Worm (Caenorhabditis elegans) whole organism, L4 larva: ENCODE data around the gene clec-245.
A peak's percentile ranks its signal among the peaks of the same experiment; 100 is the strongest.

Experiments used
- F10B5.3 ChIP-seq: sonication (generic microtip); optimal IDR thresholded peaks from 2 replicates; lab custom pipeline; 2016; ENCODE audit warnings: mild to moderate bottlenecking, missing genetic modification characterization, missing compliant biosample characterization
- T20F7.1 ChIP-seq: fragments of 200-800 bp; sonication (Bioruptor generic); optimal IDR thresholded peaks from 2 replicates; lab custom pipeline; 2018; ENCODE audit warnings: mild to moderate bottlenecking, missing genetic modification characterization, missing compliant biosample characterization
- T26A8.4 ChIP-seq: fragments of 200-800 bp; sonication (Bioruptor generic); IDR thresholded peaks from 2 replicates; pipeline ENCODE4 v1.3.6; 2022; ENCODE audit warnings: missing genetic modification characterization, missing compliant biosample characterization
- Y105C5A.15 ChIP-seq: fragments of 200-800 bp; sonication (Bioruptor generic); IDR thresholded peaks from 2 replicates; pipeline ENCODE4 v1.3.6; 2022; ENCODE audit warnings: missing genetic modification characterization, missing compliant biosample characterization
- Y5F2A.4 ChIP-seq: fragments of 200-800 bp; sonication (Bioruptor generic); optimal IDR thresholded peaks from 2 replicates; lab custom pipeline; 2018; ENCODE audit warnings: mild to moderate bottlenecking, missing genetic modification characterization, missing compliant biosample characterization
- ama-1 ChIP-seq: fragments of 150-350 bp; optimal IDR thresholded peaks from 2 replicates; lab custom pipeline; 2014; ENCODE audit warnings: inconsistent platforms, mixed read lengths
- ceh-28 ChIP-seq: fragments of 150-350 bp; optimal IDR thresholded peaks from 2 replicates; lab custom pipeline; 2014; ENCODE audit warnings: missing biosample characterization, missing genetic modification reagents, missing genetic modification characterization
- cey-2 ChIP-seq: sonication (generic microtip); optimal IDR thresholded peaks from 3 replicates; lab custom pipeline; 2017; ENCODE audit warnings: missing genetic modification characterization, mild to moderate bottlenecking, missing compliant biosample characterization, antibody characterized with exemption, borderline replicate concordance; ENCODE audit not compliant: insufficient read depth
- ctbp-1 ChIP-seq: fragments of 200-800 bp; sonication (Bioruptor generic); IDR thresholded peaks from 2 replicates; pipeline ENCODE4 v1.3.6; 2022; ENCODE audit warnings: missing genetic modification reagents, missing genetic modification characterization, missing compliant biosample characterization
- daf-16 ChIP-seq, 3 experiments: sonication (generic microtip); optimal IDR thresholded peaks; 2 replicates each; lab custom pipeline; 2016 to 2017; ENCODE audit warnings: missing genetic modification characterization in 3 of 3, missing genetic modification reagents in 3 of 3, mild to moderate bottlenecking in 2 of 3, missing compliant biosample characterization in 2 of 3, missing biosample characterization in 1 of 3, moderate library complexity in 1 of 3
- daf-19 ChIP-seq: fragments of 200-800 bp; sonication (Bioruptor generic); conservative IDR thresholded peaks from 2 replicates; pipeline ENCODE4 v1.3.6; 2022; ENCODE audit warnings: missing genetic modification characterization, missing compliant biosample characterization
- dpl-1 ChIP-seq: fragments of 150-350 bp; optimal IDR thresholded peaks from 2 replicates; lab custom pipeline; 2014; ENCODE audit warnings: missing biosample characterization, missing genetic modification reagents, missing genetic modification characterization
- dve-1 ChIP-seq: sonication (generic microtip); optimal IDR thresholded peaks from 2 replicates; lab custom pipeline; 2017; ENCODE audit warnings: antibody characterized with exemption, mild to moderate bottlenecking, missing genetic modification characterization, missing compliant biosample characterization; ENCODE audit not compliant: insufficient read depth
- egl-27 ChIP-seq: sonication (generic microtip); optimal IDR thresholded peaks from 3 replicates; lab custom pipeline; 2017; ENCODE audit warnings: missing biosample characterization, missing genetic modification reagents, missing genetic modification characterization
- fkh-10 ChIP-seq: fragments of 150-350 bp; optimal IDR thresholded peaks from 2 replicates; lab custom pipeline; 2014; ENCODE audit warnings: missing biosample characterization, missing genetic modification reagents, missing genetic modification characterization
- hif-1 ChIP-seq, 2 experiments: sonication (generic microtip); optimal IDR thresholded peaks; 2 replicates each; lab custom pipeline; 2016 to 2017; ENCODE audit warnings: missing compliant biosample characterization in 2 of 2, missing genetic modification characterization in 2 of 2, missing genetic modification reagents in 2 of 2, missing genotype in 2 of 2, mild to moderate bottlenecking in 1 of 2
- lin-29 ChIP-seq: fragments of 200-800 bp; sonication (Bioruptor generic); IDR thresholded peaks from 2 replicates; pipeline ENCODE4 v1.3.6; 2022; ENCODE audit warnings: missing genetic modification reagents, missing genetic modification characterization, missing compliant biosample characterization
- madf-5 ChIP-seq, 2 experiments: fragments of 200-800 bp; sonication (Bioruptor generic); IDR thresholded peaks; 2 replicates each; pipeline ENCODE4 v1.3.6; 2022; ENCODE audit warnings: missing compliant biosample characterization in 2 of 2, missing genetic modification characterization in 2 of 2
- nhr-28 ChIP-seq: fragments of 150-350 bp; optimal IDR thresholded peaks from 2 replicates; lab custom pipeline; 2014; ENCODE audit warnings: missing biosample characterization, missing genetic modification characterization
- nhr-77 ChIP-seq: fragments of 150-350 bp; optimal IDR thresholded peaks from 2 replicates; lab custom pipeline; 2014; ENCODE audit warnings: missing biosample characterization, missing genetic modification characterization
- pha-4 ChIP-seq, 2 experiments: fragments of 150-350 bp in 1 of 2; fragments of 200-800 bp in 1 of 2; sonication (Bioruptor generic) in 1 of 2; IDR thresholded peaks in 1 of 2; optimal IDR thresholded peaks in 1 of 2; 2 replicates each; pipeline versions ENCODE4 v1.3.6 to Lab custom; 2014 to 2022; ENCODE audit warnings: missing genetic modification characterization in 2 of 2, missing genetic modification reagents in 2 of 2, missing biosample characterization in 1 of 2, missing compliant biosample characterization in 1 of 2
- php-3 ChIP-seq: fragments of 200-800 bp; sonication (Bioruptor generic); IDR thresholded peaks from 2 replicates; pipeline ENCODE4 v1.3.6; 2022; ENCODE audit warnings: missing genetic modification reagents, missing genetic modification characterization, missing compliant biosample characterization
- pqm-1 ChIP-seq: sonication (generic microtip); optimal IDR thresholded peaks from 2 replicates; lab custom pipeline; 2017; ENCODE audit warnings: missing biosample characterization, missing genetic modification characterization
- rbr-2 ChIP-seq: sonication (generic microtip); optimal IDR thresholded peaks from 2 replicates; lab custom pipeline; 2016; ENCODE audit warnings: missing genotype, missing genetic modification characterization, missing compliant biosample characterization
- snpc-4 ChIP-seq: fragments of 150-350 bp; optimal IDR thresholded peaks from 2 replicates; lab custom pipeline; 2014; ENCODE audit warnings: missing biosample characterization, missing genetic modification characterization
- spr-1 ChIP-seq: sonication (generic microtip); optimal IDR thresholded peaks from 2 replicates; lab custom pipeline; 2016; ENCODE audit warnings: mild to moderate bottlenecking, missing genetic modification characterization, missing compliant biosample characterization
- tag-97 ChIP-seq: fragments of 200-800 bp; sonication (Bioruptor generic); IDR thresholded peaks from 2 replicates; pipeline ENCODE4 v1.3.6; 2022; ENCODE audit warnings: missing genetic modification characterization, missing compliant biosample characterization
- tra-1 ChIP-seq: fragments of 200-800 bp; sonication (Bioruptor generic); IDR thresholded peaks from 2 replicates; pipeline ENCODE4 v1.3.6; 2022; ENCODE audit warnings: missing genetic modification reagents, missing genetic modification characterization, missing compliant biosample characterization
- unc-62 ChIP-seq, 3 experiments: fragments of 150-350 bp in 1 of 3; sonication (generic microtip); optimal IDR thresholded peaks in 2 of 3; peaks in 1 of 3; 1 replicate in 1 of 3; 2 replicates in 2 of 3; lab custom pipeline; 2014 to 2017; ENCODE audit warnings: missing biosample characterization in 3 of 3, missing genetic modification characterization in 3 of 3, missing genetic modification reagents in 3 of 3, missing genotype in 1 of 3
- zag-1 ChIP-seq: fragments of 150-350 bp; optimal IDR thresholded peaks from 2 replicates; lab custom pipeline; 2014; ENCODE audit warnings: missing biosample characterization, missing genetic modification characterization
- zip-11 ChIP-seq: fragments of 200-800 bp; sonication (Bioruptor generic); IDR thresholded peaks from 2 replicates; pipeline ENCODE4 v1.3.6; 2022; ENCODE audit warnings: missing genetic modification characterization, missing compliant biosample characterization

Gene clec-245

DNA sequence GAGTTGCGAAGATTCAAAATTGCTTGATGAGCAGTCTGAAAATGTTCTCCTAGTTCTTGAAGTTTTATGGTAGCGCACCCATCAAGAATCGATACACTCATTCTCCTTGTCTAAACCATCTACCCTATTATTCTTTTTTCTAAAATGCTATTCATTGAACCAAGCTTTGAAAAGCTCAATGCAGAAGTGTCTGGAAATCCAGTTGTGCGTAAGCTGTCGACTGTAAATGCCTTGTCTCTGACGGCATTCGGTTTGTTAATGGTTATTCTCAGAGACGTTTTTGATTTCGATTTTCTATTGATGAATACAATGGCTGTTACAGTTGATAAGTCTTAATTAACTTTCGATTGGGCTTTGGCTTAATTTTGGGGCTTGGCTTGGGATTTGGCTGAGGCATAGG lies 25.7 kb downstream of the clec-245 start, which contains the start of gene C14A6.12:
TSS of gene C14A6.12 (minus strand) at position 101 of the 400 bp plus-strand sequence.
- TF ChIP-seq daf-19 (GFP tag; lab: Robert Waterston, UW) (no peak), madf-5 (GFP tag; IDR thresholded peaks at IDR 0.05; lab: Robert Waterston, UW) (no peak), egl-27 (no peak), pha-4 (GFP tag; IDR thresholded peaks at IDR 0.05; lab: Robert Waterston, UW) (no peak), pha-4 (tag; optimal IDR thresholded peaks at IDR 0.05; lab: Kevin White, UChicago) (no peak), T20F7.1 (no peak), tra-1 (GFP tag; lab: Robert Waterston, UW) (no peak), F10B5.3 (no peak), Y5F2A.4 (GFP tag; lab: Kevin White, UChicago) (no peak), hif-1 (tag; optimal IDR thresholded peaks at IDR 0.05; lab: Kevin White, UChicago) (no peak), fkh-10 (no peak), unc-62 (GFP tag; optimal IDR thresholded peaks at IDR 0.05 in 1 of 2; lab: Kevin White, UChicago) (no peak), unc-62 (tag; optimal IDR thresholded peaks at IDR 0.05; lab: Kevin White, UChicago) (no peak), ama-1 (lab: Kevin White, UChicago) (no peak), zip-11 (no peak), zag-1 (no peak)

DNA sequence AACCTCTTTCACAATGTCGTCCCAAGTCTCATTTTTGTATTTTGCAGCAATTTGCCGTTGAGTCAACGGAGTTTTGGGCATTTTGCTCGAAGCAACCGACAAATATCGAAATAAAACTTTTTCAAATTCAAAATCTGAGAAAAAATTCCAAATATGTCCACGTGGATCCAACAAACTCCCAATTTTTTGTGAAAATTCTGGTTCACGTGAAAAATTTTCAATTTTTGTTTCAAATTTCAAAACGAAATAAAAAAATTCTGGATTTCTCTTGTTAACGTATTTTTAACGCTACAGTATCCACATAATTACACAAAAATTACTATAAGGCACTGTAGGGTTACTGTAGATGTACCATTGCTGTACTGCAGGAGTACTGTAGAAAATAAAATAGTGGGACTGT lies 27.0 kb downstream of the clec-245 start, which contains the start of gene C14A6.13:
TSS of gene C14A6.13 (minus strand) at position 101 of the 400 bp plus-strand sequence.
- TF ChIP-seq ctbp-1 (GFP tag; lab: Robert Waterston, UW) (no peak), lin-29 (no peak), Y105C5A.15 (GFP tag; lab: Robert Waterston, UW) (no peak), dpl-1 (GFP tag; lab: Kevin White, UChicago) (no peak), ceh-28 (tag; lab: Kevin White, UChicago) (no peak)
- TF ChIP-seq, all 104 proteins: peak for 0

DNA sequence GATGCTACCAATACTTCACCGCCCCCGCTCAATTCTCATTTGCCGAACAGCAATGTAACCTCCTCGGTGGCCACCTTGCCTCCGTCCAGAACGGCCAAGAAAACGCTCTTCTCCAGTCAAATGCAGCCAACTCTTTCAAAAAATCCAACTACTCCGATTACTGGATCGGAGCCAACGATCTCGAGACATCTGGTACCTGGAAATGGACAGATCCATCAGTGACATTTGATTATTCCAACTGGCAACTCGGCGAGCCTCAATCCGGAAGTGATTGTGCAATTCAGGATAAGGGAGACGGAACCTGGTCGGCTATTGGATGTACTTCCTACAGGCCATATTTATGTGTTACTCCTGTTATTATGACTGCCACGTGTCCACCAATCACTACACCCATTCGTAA lies 30.1 kb downstream of the clec-245 start:
- TF ChIP-seq unc-62 (GFP tag; optimal IDR thresholded peaks at IDR 0.05 in 1 of 2; lab: Kevin White, UChicago) (peak in 1 of 2 experiments; percentile 97), unc-62 (tag; optimal IDR thresholded peaks at IDR 0.05; lab: Kevin White, UChicago) (no peak), tag-97 (no peak), dpl-1 (GFP tag; lab: Kevin White, UChicago) (no peak)

DNA sequence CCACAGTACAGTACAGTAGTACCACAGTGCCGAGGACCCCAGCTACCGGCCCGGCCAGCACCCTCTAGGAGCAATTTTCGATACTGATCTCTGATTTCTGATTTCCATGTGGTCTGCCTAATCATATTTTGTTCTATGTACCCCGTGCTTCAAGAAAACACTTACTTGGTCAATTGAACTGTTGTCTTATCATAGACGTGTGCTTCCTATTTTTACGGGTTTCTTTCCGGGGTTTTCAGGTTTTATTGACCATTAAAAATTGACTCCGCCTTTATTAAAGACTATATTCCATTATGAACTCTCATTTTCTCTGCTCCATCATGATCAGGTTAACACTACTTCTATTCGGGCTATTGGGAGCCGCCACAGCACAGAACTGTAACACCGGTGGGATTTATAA lies 30.5 kb downstream of the clec-245 start, which contains the start of gene clec-48:
TSS of gene clec-48 (plus strand) at position 320 of the 400 bp plus-strand sequence.
- TF ChIP-seq F10B5.3: no peak
- TF ChIP-seq dve-1 (tag; lab: Kevin White, UChicago): peak; percentile 49
- peak; percentile 41 for TF ChIP-seq nhr-28 (tag; lab: Kevin White, UChicago)
- TF ChIP-seq php-3 (GFP tag; lab: Robert Waterston, UW): peak; percentile 95
- no peak for TF ChIP-seq cey-2
- no peak for TF ChIP-seq daf-16 (GFP tag; optimal IDR thresholded peaks at IDR 0.05; lab: Kevin White, UChicago)
- TF ChIP-seq daf-16 (tag; optimal IDR thresholded peaks at IDR 0.05; lab: Kevin White, UChicago): peak; percentile 69
- no peak for TF ChIP-seq nhr-77

DNA sequence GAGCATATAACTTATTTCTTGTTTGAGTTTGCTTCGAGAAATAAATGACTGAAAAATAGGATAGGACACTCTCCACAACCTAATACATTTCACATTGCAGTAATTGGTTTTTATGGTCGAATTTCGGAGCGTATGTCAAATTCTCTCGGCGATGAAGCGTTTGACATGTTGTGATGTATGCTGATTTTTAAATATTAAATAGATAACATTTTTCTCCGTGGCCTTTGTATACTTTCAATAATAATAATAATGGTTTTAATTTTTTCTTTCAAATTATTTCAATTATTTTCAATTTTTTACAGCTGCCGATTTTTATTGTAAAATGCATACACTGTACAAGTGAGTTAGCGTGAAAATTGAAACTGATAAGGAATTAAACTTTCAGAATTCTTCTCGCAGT lies 42.2 kb downstream of the clec-245 start, which contains the start of gene C14A6.3:
TSS of gene C14A6.3 (plus strand) at position 301 of the 400 bp plus-strand sequence.
- TF ChIP-seq spr-1 (tag; lab: Kevin White, UChicago) (no peak), snpc-4 (tag; lab: Kevin White, UChicago) (no peak), ceh-28 (tag; lab: Kevin White, UChicago) (no peak), rbr-2 (tag; lab: Kevin White, UChicago) (no peak), pqm-1 (tag; lab: Kevin White, UChicago) (peak; percentile 39), dpl-1 (GFP tag; lab: Kevin White, UChicago) (no peak), T26A8.4 (GFP tag; lab: Robert Waterston, UW) (no peak)
